Fruit fly (Drosophila melanogaster) whole organism, embryonic: ENCODE data around the gene Neto.

Experiments used
- BEAF-32 ChIP-seq: fragments of 200-800 bp; sonication (Bioruptor generic); optimal IDR thresholded peaks from 3 replicates; lab custom pipeline; 2017; ENCODE audit warnings: missing biosample characterization, missing genetic modification characterization, mild to moderate bottlenecking, moderate library complexity, missing genetic modification reagents
- CG10654 ChIP-seq: fragments of 200-800 bp; sonication (Bioruptor generic); optimal IDR thresholded peaks from 2 replicates; lab custom pipeline; 2016; ENCODE audit warnings: missing biosample characterization, missing genetic modification characterization
- CG11456 ChIP-seq: fragments of 200-800 bp; sonication (Bioruptor generic); IDR thresholded peaks from 3 replicates; pipeline ENCODE4 v1.3.6; 2022; ENCODE audit warnings: missing biosample characterization, missing genetic modification characterization
- CG15514 ChIP-seq: fragments of 200-800 bp; sonication (Bioruptor generic); optimal IDR thresholded peaks from 3 replicates; lab custom pipeline; 2017; ENCODE audit warnings: missing biosample characterization, missing genetic modification characterization, mild to moderate bottlenecking, moderate library complexity, missing genetic modification reagents
- CG17186 ChIP-seq: fragments of 200-800 bp; sonication (Bioruptor generic); optimal IDR thresholded peaks from 3 replicates; lab custom pipeline; 2017; ENCODE audit warnings: missing biosample characterization, missing genetic modification reagents, missing genetic modification characterization
- CG31441 ChIP-seq: fragments of 200-800 bp; sonication (Bioruptor generic); IDR thresholded peaks from 2 replicates; pipeline ENCODE4 v1.3.6; 2022; ENCODE audit warnings: missing biosample characterization, missing genetic modification characterization
- CG42726 ChIP-seq: fragments of 200-800 bp; sonication (Bioruptor generic); IDR thresholded peaks from 2 replicates; pipeline ENCODE4 v1.3.6; 2022; ENCODE audit warnings: missing biosample characterization, missing genetic modification characterization; ENCODE audit not compliant: partially characterized antibody
- CG4360 ChIP-seq: fragments of 200-800 bp; sonication (Bioruptor generic); IDR thresholded peaks from 2 replicates; pipeline ENCODE4 v1.3.6; 2022; ENCODE audit warnings: missing biosample characterization, missing genetic modification characterization
- CG5245 ChIP-seq: fragments of 200-800 bp; sonication (Bioruptor generic); optimal IDR thresholded peaks from 3 replicates; lab custom pipeline; 2016; ENCODE audit warnings: missing biosample characterization, missing genetic modification characterization
- CG6272 ChIP-seq: fragments of 200-800 bp; sonication (Bioruptor generic); IDR thresholded peaks from 2 replicates; pipeline ENCODE4 v1.3.6; 2022; ENCODE audit warnings: missing biosample characterization, missing genetic modification characterization
- CG6654 ChIP-seq: fragments of 200-800 bp; sonication (Bioruptor generic); optimal IDR thresholded peaks from 2 replicates; lab custom pipeline; 2017; ENCODE audit warnings: missing biosample characterization, mild to moderate bottlenecking, missing genetic modification characterization
- CG6765 ChIP-seq: fragments of 200-800 bp; sonication (Bioruptor generic); optimal IDR thresholded peaks from 3 replicates; lab custom pipeline; 2017; ENCODE audit warnings: missing biosample characterization, mild to moderate bottlenecking, missing genetic modification characterization
- CG6791 ChIP-seq: fragments of 200-800 bp; sonication (Bioruptor generic); IDR thresholded peaks from 3 replicates; pipeline ENCODE4 v1.3.6; 2022; ENCODE audit warnings: missing biosample characterization, missing genetic modification characterization; ENCODE audit not compliant: partially characterized antibody
- CG7987 ChIP-seq: fragments of 200-800 bp; sonication (Bioruptor generic); optimal IDR thresholded peaks from 2 replicates; lab custom pipeline; 2018; ENCODE audit warnings: missing biosample characterization, mild to moderate bottlenecking, missing genetic modification characterization, moderate library complexity
- CG9609 ChIP-seq: fragments of 200-800 bp; sonication (Bioruptor generic); optimal IDR thresholded peaks from 3 replicates; lab custom pipeline; 2016; ENCODE audit warnings: missing biosample characterization, missing genetic modification characterization
- CG9797 ChIP-seq: fragments of 200-800 bp; sonication (Bioruptor generic); optimal IDR thresholded peaks from 3 replicates; lab custom pipeline; 2018; ENCODE audit warnings: missing biosample characterization, mild to moderate bottlenecking, missing genetic modification characterization
- CHES-1-like ChIP-seq: fragments of 200-800 bp; sonication (Bioruptor generic); optimal IDR thresholded peaks from 2 replicates; lab custom pipeline; 2016; ENCODE audit warnings: missing biosample characterization, missing genetic modification characterization
- Dek ChIP-seq: fragments of 200-800 bp; sonication (Bioruptor generic); optimal IDR thresholded peaks from 3 replicates; lab custom pipeline; 2019; ENCODE audit warnings: missing biosample characterization, mild to moderate bottlenecking, missing genetic modification characterization, moderate library complexity
- Dll ChIP-seq: fragments of 200-800 bp; sonication (Bioruptor generic); IDR thresholded peaks from 4 replicates; pipeline ENCODE4 v1.3.6; 2022; ENCODE audit warnings: missing biosample characterization, missing genetic modification characterization; ENCODE audit not compliant: partially characterized antibody
- Drgx ChIP-seq: fragments of 200-800 bp; sonication (Bioruptor generic); IDR thresholded peaks from 2 replicates; pipeline ENCODE4 v1.3.6; 2022; ENCODE audit warnings: missing biosample characterization, missing genetic modification characterization
- ERR ChIP-seq: fragments of 200-800 bp; sonication (Bioruptor generic); optimal IDR thresholded peaks from 2 replicates; lab custom pipeline; 2016; ENCODE audit warnings: missing biosample characterization, missing genetic modification characterization
- Ets97D ChIP-seq: fragments of 200-800 bp; sonication (Bioruptor generic); optimal IDR thresholded peaks from 3 replicates; lab custom pipeline; 2016; ENCODE audit warnings: missing biosample characterization, missing genetic modification characterization
- Fer1 ChIP-seq: fragments of 200-800 bp; sonication (Bioruptor generic); optimal IDR thresholded peaks from 2 replicates; lab custom pipeline; 2017; ENCODE audit warnings: missing biosample characterization, mild to moderate bottlenecking, missing genetic modification characterization
- Hmr ChIP-seq: fragments of 200-800 bp; sonication (Bioruptor generic); optimal IDR thresholded peaks from 3 replicates; lab custom pipeline; 2017; ENCODE audit warnings: mild to moderate bottlenecking, missing biosample characterization, missing genetic modification reagents, missing genetic modification characterization
- Med ChIP-seq: fragments of 200-800 bp; sonication (Bioruptor generic); peaks from one replicate; lab custom pipeline; 2016; ENCODE audit warnings: missing biosample characterization, missing genetic modification characterization, mild to moderate bottlenecking, inconsistent platforms, moderate library complexity
- Myb ChIP-seq: fragments of 200-800 bp; sonication (Bioruptor generic); optimal IDR thresholded peaks from 2 replicates; lab custom pipeline; 2016; ENCODE audit warnings: missing biosample characterization, missing genetic modification characterization
- NC2β ChIP-seq: fragments of 200-800 bp; sonication (Bioruptor generic); optimal IDR thresholded peaks from 2 replicates; lab custom pipeline; 2016; ENCODE audit warnings: missing biosample characterization, missing genetic modification characterization
- NFAT ChIP-seq: fragments of 200-800 bp; sonication (Bioruptor generic); IDR thresholded peaks from 2 replicates; pipeline ENCODE4 v1.3.6; 2022; ENCODE audit warnings: missing biosample characterization, missing genetic modification characterization
- Opbp ChIP-seq: fragments of 200-800 bp; sonication (Bioruptor generic); IDR thresholded peaks from 3 replicates; pipeline ENCODE4 v1.3.6; 2022; ENCODE audit warnings: missing biosample characterization, missing genetic modification characterization; ENCODE audit not compliant: partially characterized antibody
- Stat92E ChIP-seq, 3 experiments: fragments of >200 bp in 2 of 3; fragments of 200-800 bp in 1 of 3; sonication (Bioruptor generic) in 1 of 3; optimal IDR thresholded peaks; 2 replicates each; lab custom pipeline; 2017 to 2019; ENCODE audit warnings: missing biosample characterization in 3 of 3, missing genetic modification characterization in 3 of 3, mild to moderate bottlenecking in 1 of 3, moderate library complexity in 1 of 3
- Xbp1 ChIP-seq: fragments of 200-800 bp; sonication (Bioruptor generic); optimal IDR thresholded peaks from 3 replicates; lab custom pipeline; 2016; ENCODE audit warnings: missing biosample characterization, mild to moderate bottlenecking, missing genetic modification characterization
- bbx ChIP-seq: fragments of 200-800 bp; sonication (Bioruptor generic); IDR thresholded peaks from 2 replicates; pipeline ENCODE4 v1.3.6; 2022; ENCODE audit warnings: missing biosample characterization, missing genetic modification characterization; ENCODE audit not compliant: partially characterized antibody
- caup ChIP-seq: fragments of 200-800 bp; sonication (Bioruptor generic); optimal IDR thresholded peaks from 3 replicates; lab custom pipeline; 2017; ENCODE audit warnings: missing biosample characterization, mild to moderate bottlenecking, missing genetic modification characterization, moderate library complexity; ENCODE audit not compliant: severe bottlenecking
- dpn ChIP-seq, 2 experiments: fragments of 200-800 bp; sonication (Bioruptor generic); optimal IDR thresholded peaks; 3 replicates each; lab custom pipeline; 2016; ENCODE audit warnings: missing biosample characterization in 2 of 2, missing genetic modification characterization in 2 of 2
- grau ChIP-seq: fragments of 200-800 bp; optimal IDR thresholded peaks from 3 replicates; lab custom pipeline; 2019; ENCODE audit warnings: missing biosample characterization, mild to moderate bottlenecking, missing genetic modification characterization, moderate library complexity
- her ChIP-seq: fragments of 200-800 bp; sonication (Bioruptor generic); optimal IDR thresholded peaks from 2 replicates; lab custom pipeline; 2016; ENCODE audit warnings: missing biosample characterization, missing genetic modification characterization
- maf-S ChIP-seq: fragments of 200-800 bp; sonication (Bioruptor generic); optimal IDR thresholded peaks from 2 replicates; lab custom pipeline; 2016; ENCODE audit warnings: missing biosample characterization, missing genetic modification characterization
- mirr ChIP-seq: fragments of 200-800 bp; sonication (Bioruptor generic); optimal IDR thresholded peaks from 3 replicates; lab custom pipeline; 2018; ENCODE audit warnings: missing biosample characterization, mild to moderate bottlenecking, missing genetic modification characterization
- onecut ChIP-seq: fragments of 200-800 bp; sonication (Bioruptor generic); IDR thresholded peaks from 2 replicates; pipeline ENCODE4 v1.3.6; 2022; ENCODE audit warnings: missing biosample characterization, missing genetic modification characterization
- phol ChIP-seq: fragments of 200-800 bp; sonication (Bioruptor generic); optimal IDR thresholded peaks from 3 replicates; lab custom pipeline; 2018; ENCODE audit warnings: missing biosample characterization, mild to moderate bottlenecking, missing genetic modification characterization, moderate library complexity
- pita ChIP-seq: fragments of 200-800 bp; sonication (Bioruptor generic); optimal IDR thresholded peaks from 2 replicates; lab custom pipeline; 2017; ENCODE audit warnings: missing biosample characterization, mild to moderate bottlenecking, missing genetic modification characterization
- repo ChIP-seq: fragments of 200-800 bp; sonication (Bioruptor generic); optimal IDR thresholded peaks from 2 replicates; lab custom pipeline; 2016; ENCODE audit warnings: missing biosample characterization, missing genetic modification characterization
- sisA ChIP-seq: fragments of 200-800 bp; sonication (Bioruptor generic); IDR thresholded peaks from 2 replicates; pipeline ENCODE4 v1.3.6; 2022; ENCODE audit warnings: missing biosample characterization, missing genetic modification characterization

The Neto gene

dm6 chrX:13412941-13413613, 32.6 kb upstream of the Neto start, which contains the start of the genes CG1998 and Set2 (continued):
- TF ChIP-seq CG6272 (GFP tag; lab: Robert Waterston, UW) (0 out of 2 replicates have a peak, but pooled peaks have one; percentile 18), sisA (GFP tag; lab: Robert Waterston, UW) (no peak), CG9609 (peak; percentile 38), ERR (GFP tag; lab: Kevin White, UChicago) (peak; percentile 24), Drgx (no peak), CG17186 (GFP tag; lab: Kevin White, UChicago) (peak; percentile 68), CG31441 (GFP tag; lab: Robert Waterston, UW) (no peak; the same call in none of the 2 replicates), repo (GFP tag; lab: Kevin White, UChicago) (peak; percentile 16), maf-S (no peak), her (GFP tag; lab: Kevin White, UChicago) (no peak), Dll (0 out of 4 replicates have a peak, but pooled peaks have one; percentile 41), Ets97D (GFP tag; lab: Kevin White, UChicago) (peak; percentile 92), onecut (GFP tag; lab: Robert Waterston, UW) (peak; percentile 90), BEAF-32 (GFP tag; lab: Kevin White, UChicago) (peak; percentile 61), CG4360 (no peak), CG5245 (GFP tag; lab: Kevin White, UChicago) (no peak), Opbp (peak; percentile 66; the same call in 2 of the 3 replicates), Med (GFP tag; lab: Kevin White, UChicago) (peak; percentile 94), NFAT (GFP tag; lab: Robert Waterston, UW) (no peak; the same call in 1 of the 2 replicates), NC2β (GFP tag; lab: Kevin White, UChicago) (peak; percentile 15), CG10654 (peak; percentile 10), Hmr (GFP tag; lab: Kevin White, UChicago) (peak; percentile 80), dpn (GFP tag; optimal IDR thresholded peaks at IDR 0.05; lab: Kevin White, UChicago) (peak in 1 of 2 experiments; percentile 47), bbx (peak; percentile 27; the same call in 1 of the 2 replicates), CG9797 (peak; percentile 94), CHES-1-like (GFP tag; lab: Kevin White, UChicago) (peak; percentile 73), CG11456 (GFP tag; lab: Robert Waterston, UW) (0 out of 3 replicates have a peak, but pooled peaks have one; percentile 59), phol (tag; lab: Kevin White, UChicago) (peak; percentile 54), Fer1 (peak; percentile 52), CG6654 (GFP tag; lab: Kevin White, UChicago) (no peak), grau (tag; lab: Kevin White, UChicago) (peak; percentile 37), CG7987 (GFP tag; lab: Kevin White, UChicago) (peak; percentile 62), Dek (peak; percentile 21), pita (GFP tag; lab: Kevin White, UChicago) (peak; percentile 85), Myb (GFP tag; lab: Kevin White, UChicago) (peak; percentile 90), CG6791 (GFP tag; lab: Robert Waterston, UW) (peak; percentile 62; the same call in 1 of the 3 replicates), Stat92E (GFP tag; optimal IDR thresholded peaks at IDR 0.05; lab: Kevin White, UChicago) (peak in 1 of 3 experiments; percentile 30), Xbp1 (GFP tag; lab: Kevin White, UChicago) (peak; percentile 53), caup (GFP tag; lab: Kevin White, UChicago) (peak; percentile 43), CG15514 (GFP tag; lab: Kevin White, UChicago) (peak; percentile 84), CG6765 (GFP tag; lab: Kevin White, UChicago) (no peak), CG42726 (GFP tag; lab: Robert Waterston, UW) (peak; percentile 60; the same call in 1 of the 2 replicates), mirr (GFP tag; lab: Kevin White, UChicago) (peak; percentile 1)
- TF ChIP-seq, all 482 proteins: peak for 159
